Worm (Caenorhabditis elegans) whole organism, young adult: ENCODE measurements around the gene mdt-6.

Experiments used
- B0336.3 ChIP-seq: fragments of 200-800 bp; sonication (Bioruptor generic); IDR thresholded peaks from 2 replicates; pipeline ENCODE4 v1.3.6; 2022; ENCODE audit warnings: missing genetic modification characterization, missing compliant biosample characterization
- F33H1.4 ChIP-seq: fragments of 200-800 bp; sonication (Bioruptor generic); IDR thresholded peaks from 2 replicates; pipeline ENCODE4 v1.3.6; 2022; ENCODE audit warnings: missing genetic modification reagents, missing genetic modification characterization, missing compliant biosample characterization
- Y56A3A.18 ChIP-seq: fragments of 200-800 bp; sonication (Bioruptor generic); IDR thresholded peaks from 2 replicates; pipeline ENCODE4 v1.3.6; 2022; ENCODE audit warnings: missing genetic modification reagents, missing genetic modification characterization, missing compliant biosample characterization
- ama-1 ChIP-seq, 3 experiments: fragments of 150-350 bp in 1 of 3; sonication (generic microtip) in 2 of 3; optimal IDR thresholded peaks; 2 replicates each; lab custom pipeline; 2014 to 2018; ENCODE audit warnings: missing biosample characterization in 2 of 3, missing genetic modification characterization in 2 of 3, missing genetic modification reagents in 2 of 3
- attf-5 ChIP-seq: fragments of 200-800 bp; sonication (Bioruptor generic); optimal IDR thresholded peaks from 2 replicates; lab custom pipeline; 2018; ENCODE audit warnings: mild to moderate bottlenecking, missing genetic modification characterization, missing compliant biosample characterization
- attf-6 ChIP-seq: fragments of 200-800 bp; sonication (Bioruptor generic); IDR thresholded peaks from 2 replicates; pipeline ENCODE4 v1.3.6; 2022; ENCODE audit warnings: missing genetic modification reagents, missing genetic modification characterization, missing compliant biosample characterization
- egl-18 ChIP-seq: fragments of 200-800 bp; sonication (Bioruptor generic); IDR thresholded peaks from 2 replicates; pipeline ENCODE4 v1.3.6; 2022; ENCODE audit warnings: missing genetic modification reagents, missing genetic modification characterization, missing compliant biosample characterization
- hrde-1 ChIP-seq: sonication (generic microtip); optimal IDR thresholded peaks from 2 replicates; lab custom pipeline; 2016; ENCODE audit warnings: missing genetic modification characterization, mild to moderate bottlenecking, missing compliant biosample characterization, moderate library complexity, missing genotype, missing genetic modification reagents, borderline replicate concordance
- let-526 ChIP-seq: fragments of 200-800 bp; sonication (Bioruptor generic); IDR thresholded peaks from 2 replicates; pipeline ENCODE4 v1.3.6; 2022; ENCODE audit warnings: missing genetic modification reagents, missing genetic modification characterization, missing compliant biosample characterization
- madf-6 ChIP-seq: fragments of 200-800 bp; sonication (Bioruptor generic); IDR thresholded peaks from 2 replicates; pipeline ENCODE4 v1.3.6; 2022; ENCODE audit warnings: missing genetic modification reagents, missing genetic modification characterization, missing compliant biosample characterization
- rcor-1 ChIP-seq: fragments of 200-800 bp; sonication (Bioruptor generic); IDR thresholded peaks from 2 replicates; pipeline ENCODE4 v1.3.6; 2022; ENCODE audit warnings: missing genetic modification reagents, missing genetic modification characterization, missing compliant biosample characterization
- snpc-1.3 ChIP-seq: sonication (generic microtip); optimal IDR thresholded peaks from 2 replicates; lab custom pipeline; 2017; ENCODE audit warnings: missing genetic modification characterization, mild to moderate bottlenecking, missing compliant biosample characterization, antibody characterized with exemption, moderate library complexity, missing genotype, missing genetic modification reagents; ENCODE audit not compliant: insufficient read depth
- somi-1 ChIP-seq: fragments of 200-800 bp; sonication (Bioruptor generic); optimal IDR thresholded peaks from 2 replicates; lab custom pipeline; 2018; ENCODE audit warnings: mild to moderate bottlenecking, missing genetic modification characterization, missing compliant biosample characterization

ce11 chrV:7085518-7086104 is 26.2 kb upstream of the mdt-6 start, which contains the start of gene VC5.2:
- TF ChIP-seq somi-1 (GFP tag; lab: Kevin White, UChicago) (no peak), snpc-1.3 (tag; lab: Kevin White, UChicago) (no peak), ama-1 (optimal IDR thresholded peaks at IDR 0.05; lab: Kevin White, UChicago) (no peak), ama-1 (GFP tag; optimal IDR thresholded peaks at IDR 0.05; lab: Kevin White, UChicago) (no peak), let-526 (GFP tag; lab: Robert Waterston, UW) (no peak), rcor-1 (no peak), hrde-1 (no peak), B0336.3 (GFP tag; lab: Robert Waterston, UW) (no peak), Y56A3A.18 (GFP tag; lab: Robert Waterston, UW) (no peak), attf-6 (GFP tag; lab: Robert Waterston, UW) (no peak), egl-18 (GFP tag; lab: Robert Waterston, UW) (no peak), madf-6 (no peak), attf-5 (GFP tag; lab: Kevin White, UChicago) (no peak), F33H1.4 (no peak)
